Worm (Caenorhabditis elegans) whole organism, L2 larva: ENCODE data around the gene lgc-1.

Experiments used
- C34F6.9 ChIP-seq: fragments of 150-350 bp; optimal IDR thresholded peaks from 2 replicates; lab custom pipeline; 2014; ENCODE audit warnings: missing biosample characterization, missing genetic modification characterization
- F13H6.1 ChIP-seq: sonication (generic microtip); optimal IDR thresholded peaks from 2 replicates; lab custom pipeline; 2016; ENCODE audit warnings: missing genetic modification characterization, missing compliant biosample characterization
- Y55F3AM.14 ChIP-seq: fragments of 200-800 bp; sonication (Bioruptor generic); optimal IDR thresholded peaks from 2 replicates; lab custom pipeline; 2018; ENCODE audit warnings: mild to moderate bottlenecking, missing genetic modification characterization, missing compliant biosample characterization
- ZK546.5 ChIP-seq: sonication (generic microtip); optimal IDR thresholded peaks from 2 replicates; lab custom pipeline; 2017; ENCODE audit warnings: missing biosample characterization, missing genetic modification characterization
- alr-1 ChIP-seq: fragments of 150-350 bp; optimal IDR thresholded peaks from 2 replicates; lab custom pipeline; 2014; ENCODE audit warnings: missing biosample characterization, missing genetic modification characterization
- aly-2 ChIP-seq: fragments of 150-350 bp; optimal IDR thresholded peaks from 2 replicates; lab custom pipeline; 2014; ENCODE audit warnings: missing biosample characterization, missing genetic modification characterization
- ama-1 ChIP-seq: fragments of 150-350 bp; optimal IDR thresholded peaks from 2 replicates; lab custom pipeline; 2018; ENCODE audit warnings: inconsistent platforms
- blmp-1 ChIP-seq: sonication (generic microtip); optimal IDR thresholded peaks from 2 replicates; lab custom pipeline; 2017; ENCODE audit warnings: missing genetic modification characterization, mild to moderate bottlenecking, missing compliant biosample characterization, antibody characterized with exemption, moderate library complexity; ENCODE audit not compliant: insufficient read depth
- ceh-82 ChIP-seq: fragments of 150-350 bp; optimal IDR thresholded peaks from 2 replicates; lab custom pipeline; 2014; ENCODE audit warnings: missing biosample characterization, missing genetic modification characterization
- dmd-4 ChIP-seq: sonication (generic microtip); optimal IDR thresholded peaks from 2 replicates; lab custom pipeline; 2017; ENCODE audit warnings: missing biosample characterization, missing genetic modification characterization
- egl-27 ChIP-seq: sonication (generic microtip); optimal IDR thresholded peaks from 3 replicates; lab custom pipeline; 2017; ENCODE audit warnings: missing biosample characterization, missing genetic modification reagents, missing genetic modification characterization
- elt-1 ChIP-seq: fragments of 150-350 bp; optimal IDR thresholded peaks from 2 replicates; lab custom pipeline; 2014; ENCODE audit warnings: missing biosample characterization, missing genetic modification characterization
- elt-3 ChIP-seq: sonication (generic microtip); optimal IDR thresholded peaks from 2 replicates; lab custom pipeline; 2017; ENCODE audit warnings: missing biosample characterization, missing genetic modification characterization
- fos-1 ChIP-seq: fragments of 150-350 bp; optimal IDR thresholded peaks from 2 replicates; lab custom pipeline; 2014; ENCODE audit warnings: missing biosample characterization, missing genetic modification characterization
- gmeb-1 ChIP-seq: fragments of 150-350 bp; optimal IDR thresholded peaks from 2 replicates; lab custom pipeline; 2014; ENCODE audit warnings: missing biosample characterization, missing genetic modification characterization
- lin-11 ChIP-seq: fragments of 150-350 bp; sonication (generic microtip); optimal IDR thresholded peaks from 2 replicates; lab custom pipeline; 2014; ENCODE audit warnings: missing biosample characterization, missing genetic modification characterization, inconsistent platforms, mixed read lengths
- lsy-2 ChIP-seq, 2 experiments: fragments of 150-350 bp in 1 of 2; sonication (generic microtip) in 1 of 2; optimal IDR thresholded peaks; 2 replicates each; lab custom pipeline; 2014 to 2017; ENCODE audit warnings: missing biosample characterization in 2 of 2, missing genetic modification characterization in 2 of 2
- mab-5 ChIP-seq: fragments of 150-350 bp; optimal IDR thresholded peaks from 2 replicates; lab custom pipeline; 2014; ENCODE audit warnings: missing biosample characterization, missing genetic modification characterization
- mdl-1 ChIP-seq, 2 experiments: fragments of 150-350 bp in 1 of 2; sonication (generic microtip) in 1 of 2; optimal IDR thresholded peaks; 2 replicates each; lab custom pipeline; 2017; ENCODE audit warnings: missing biosample characterization in 2 of 2, missing genetic modification characterization in 2 of 2
- nhr-11 ChIP-seq: fragments of 150-350 bp; optimal IDR thresholded peaks from 2 replicates; lab custom pipeline; 2014; ENCODE audit warnings: missing biosample characterization, missing genetic modification characterization
- nhr-12 ChIP-seq: fragments of 150-350 bp; optimal IDR thresholded peaks from 2 replicates; lab custom pipeline; 2014; ENCODE audit warnings: missing biosample characterization, missing genetic modification characterization
- nhr-129 ChIP-seq: fragments of 150-350 bp; optimal IDR thresholded peaks from 2 replicates; lab custom pipeline; 2014; ENCODE audit warnings: missing biosample characterization, missing genetic modification characterization
- nhr-21 ChIP-seq: fragments of 150-350 bp; optimal IDR thresholded peaks from 2 replicates; lab custom pipeline; 2014; ENCODE audit warnings: missing biosample characterization, missing genetic modification characterization
- nhr-23 ChIP-seq: fragments of 150-350 bp; optimal IDR thresholded peaks from 2 replicates; lab custom pipeline; 2014; ENCODE audit warnings: missing biosample characterization, missing genetic modification reagents, missing genetic modification characterization
- nhr-237 ChIP-seq: fragments of 150-350 bp; optimal IDR thresholded peaks from 2 replicates; lab custom pipeline; 2014; ENCODE audit warnings: missing biosample characterization, missing genetic modification characterization
- nhr-6 ChIP-seq: fragments of 150-350 bp; optimal IDR thresholded peaks from 2 replicates; lab custom pipeline; 2014; ENCODE audit warnings: missing biosample characterization, missing genetic modification characterization
- peb-1 ChIP-seq: fragments of 150-350 bp; optimal IDR thresholded peaks from 2 replicates; lab custom pipeline; 2014; ENCODE audit warnings: missing biosample characterization, missing genetic modification characterization
- sem-4 ChIP-seq: fragments of 150-350 bp; optimal IDR thresholded peaks from 2 replicates; lab custom pipeline; 2014; ENCODE audit warnings: missing biosample characterization, missing genetic modification reagents, missing genetic modification characterization
- skn-1 ChIP-seq: sonication (generic microtip); optimal IDR thresholded peaks from 2 replicates; lab custom pipeline; 2017; ENCODE audit warnings: missing biosample characterization, missing genetic modification characterization
- sma-9 ChIP-seq, 2 experiments: fragments of 150-350 bp in 1 of 2; sonication (generic microtip) in 1 of 2; optimal IDR thresholded peaks; 2 replicates each; lab custom pipeline; 2014 to 2016; ENCODE audit warnings: missing genetic modification characterization in 2 of 2, mild to moderate bottlenecking in 1 of 2, missing biosample characterization in 1 of 2, missing compliant biosample characterization in 1 of 2, missing genetic modification reagents in 1 of 2, moderate library complexity in 1 of 2
- snpc-4 ChIP-seq: fragments of 150-350 bp; optimal IDR thresholded peaks from 2 replicates; lab custom pipeline; 2014; ENCODE audit warnings: missing biosample characterization, missing genetic modification characterization
- unc-39 ChIP-seq: fragments of 150-350 bp; optimal IDR thresholded peaks from 2 replicates; lab custom pipeline; 2014; ENCODE audit warnings: missing biosample characterization, missing genetic modification characterization
- unc-55 ChIP-seq: fragments of 150-350 bp; sonication (generic microtip); optimal IDR thresholded peaks from 3 replicates; lab custom pipeline; 2014; ENCODE audit warnings: missing biosample characterization, missing genetic modification reagents, missing genetic modification characterization
- unc-62 ChIP-seq: fragments of 150-350 bp; optimal IDR thresholded peaks from 2 replicates; lab custom pipeline; 2014; ENCODE audit warnings: missing biosample characterization, missing genetic modification reagents, missing genetic modification characterization
- zag-1 ChIP-seq: fragments of 150-350 bp; optimal IDR thresholded peaks from 2 replicates; lab custom pipeline; 2014; ENCODE audit warnings: missing biosample characterization, missing genetic modification characterization
- ztf-11 ChIP-seq: sonication (generic microtip); optimal IDR thresholded peaks from 2 replicates; lab custom pipeline; 2017; ENCODE audit warnings: missing biosample characterization, missing genetic modification characterization

lgc-1 gene

ce11 chrV:4160086-4160485 is 25.3 kb downstream of the lgc-1 start, which contains the start of gene Y45G5AM.5:
Gene Y45G5AM.5 (plus strand): TSS chrV:4160386.
- no peak for TF ChIP-seq lsy-2 (tag; optimal IDR thresholded peaks at IDR 0.05; lab: Kevin White, UChicago)
- TF ChIP-seq gmeb-1, result no peak
- no peak for TF ChIP-seq egl-27
- TF ChIP-seq blmp-1 (tag; lab: Kevin White, UChicago), result no peak
- no peak for TF ChIP-seq unc-55 (GFP tag; lab: Kevin White, UChicago)

ce11 chrV:4162922-4163321 is 28.1 kb downstream of the lgc-1 start, which contains the start of gene Y45G5AM.4:
Gene Y45G5AM.4 (plus strand): TSS chrV:4163222.
- TF ChIP-seq nhr-21, result no peak
- TF ChIP-seq fos-1, result no peak

ce11 chrV:4164504-4164959 is 29.7 kb downstream of the lgc-1 start, which contains the start of gene Y45G5AM.3:
Gene Y45G5AM.3 (plus strand): TSS chrV:4164554.
- TF ChIP-seq nhr-6 (tag; lab: Kevin White, UChicago), result no peak
- TF ChIP-seq unc-55 (GFP tag; lab: Kevin White, UChicago), result no peak
- TF ChIP-seq C34F6.9 (tag; lab: Kevin White, UChicago), result peak; percentile 18
- TF ChIP-seq nhr-129 (tag; lab: Kevin White, UChicago), result peak; percentile 97
- TF ChIP-seq fos-1, result peak; percentile 22

DNA sequence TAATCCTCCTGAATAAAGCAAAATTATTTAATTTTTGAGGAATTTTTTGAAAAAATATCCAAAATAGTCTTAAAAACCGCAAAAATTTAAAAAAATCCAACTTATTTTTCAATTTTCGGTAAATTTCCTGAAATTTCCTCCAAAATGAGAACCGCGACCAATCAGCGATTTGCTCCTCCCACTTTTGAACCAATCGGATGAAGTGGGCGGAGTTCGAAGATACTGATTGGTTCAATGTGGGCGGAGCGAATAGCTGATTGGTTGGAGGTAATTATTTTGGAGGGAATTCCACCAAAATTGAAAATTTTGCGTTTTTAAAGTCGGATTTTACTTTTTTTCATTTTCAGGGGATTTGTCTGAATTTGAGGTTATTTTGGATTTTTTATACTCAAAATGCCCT is 33.2 kb downstream of the lgc-1 start:
- TF ChIP-seq ceh-82 (tag; lab: Kevin White, UChicago), result no peak
- TF ChIP-seq sma-9 (GFP tag; optimal IDR thresholded peaks at IDR 0.05; lab: Kevin White, UChicago), result no peak
- no peak for TF ChIP-seq sma-9 (tag; optimal IDR thresholded peaks at IDR 0.05; lab: Kevin White, UChicago)
- no peak for TF ChIP-seq mdl-1 (tag; optimal IDR thresholded peaks at IDR 0.05; lab: Kevin White, UChicago)
- no peak for TF ChIP-seq gmeb-1
- no peak for TF ChIP-seq ZK546.5
- TF ChIP-seq nhr-23 (tag; lab: Kevin White, UChicago), result no peak
- no peak for TF ChIP-seq aly-2 (tag; lab: Kevin White, UChicago)
- TF ChIP-seq blmp-1 (tag; lab: Kevin White, UChicago), result no peak
- no peak for TF ChIP-seq nhr-12 (tag; lab: Kevin White, UChicago)
- TF ChIP-seq fos-1, result no peak
- no peak for TF ChIP-seq elt-3 (tag; lab: Kevin White, UChicago)
- no peak for TF ChIP-seq skn-1 (tag; lab: Kevin White, UChicago)
- no peak for TF ChIP-seq snpc-4 (tag; lab: Kevin White, UChicago)

DNA sequence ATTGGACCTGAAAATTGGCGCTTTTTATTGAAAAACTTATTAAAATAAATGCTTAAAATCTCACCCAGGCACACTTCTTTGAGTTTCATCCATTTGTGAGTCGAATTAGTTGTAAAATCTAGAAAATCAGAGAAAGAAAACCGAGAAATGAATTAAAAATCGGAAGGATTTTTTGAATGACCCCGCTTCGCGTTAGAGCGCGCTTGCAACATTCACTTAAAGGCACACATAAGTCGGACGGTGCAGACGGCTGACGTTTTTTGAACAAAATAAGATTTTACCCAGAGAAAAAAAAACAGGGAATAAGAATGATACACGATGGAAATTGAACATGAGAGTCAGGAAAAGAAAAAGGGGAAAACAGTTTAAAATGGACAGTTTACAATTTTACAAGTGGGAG is 34.8 kb downstream of the lgc-1 start:
- TF ChIP-seq unc-55 (GFP tag; lab: Kevin White, UChicago), result peak; percentile 31
- TF ChIP-seq aly-2 (tag; lab: Kevin White, UChicago), result no peak
- no peak for TF ChIP-seq ztf-11 (tag; lab: Kevin White, UChicago)
- no peak for TF ChIP-seq ceh-82 (tag; lab: Kevin White, UChicago)

ce11 chrV:4170138-4170537 is 35.3 kb downstream of the lgc-1 start, which contains the start of gene Y45G5AM.7:
Gene Y45G5AM.7 (minus strand): TSS chrV:4170238.
- no peak for TF ChIP-seq ama-1 (lab: Kevin White, UChicago)
- TF ChIP-seq ZK546.5, result no peak
- TF ChIP-seq nhr-129 (tag; lab: Kevin White, UChicago), result no peak
- no peak for TF ChIP-seq nhr-237 (tag; lab: Kevin White, UChicago)
- no peak for TF ChIP-seq ceh-82 (tag; lab: Kevin White, UChicago)
- no peak for TF ChIP-seq Y55F3AM.14
- TF ChIP-seq, all 48 proteins: peak for 0

- no peak for TF ChIP-seq lin-11 (tag; lab: Kevin White, UChicago)
- TF ChIP-seq skn-1 (tag; lab: Kevin White, UChicago), result no peak
- no peak for TF ChIP-seq nhr-21
- no peak for TF ChIP-seq mab-5 (tag; lab: Kevin White, UChicago)
- no peak for TF ChIP-seq ama-1 (lab: Kevin White, UChicago)
- TF ChIP-seq unc-62 (GFP tag; lab: Kevin White, UChicago), result no peak
- TF ChIP-seq gmeb-1, result no peak
- TF ChIP-seq nhr-11, result no peak
- no peak for TF ChIP-seq dmd-4 (tag; lab: Kevin White, UChicago)
- TF ChIP-seq elt-1, result no peak
- TF ChIP-seq Y55F3AM.14, result no peak
- no peak for TF ChIP-seq sem-4 (tag; lab: Kevin White, UChicago)
- no peak for TF ChIP-seq alr-1 (tag; lab: Kevin White, UChicago)
- TF ChIP-seq F13H6.1, result no peak
- TF ChIP-seq peb-1 (tag; lab: Kevin White, UChicago), result no peak
- no peak for TF ChIP-seq zag-1 (tag; lab: Kevin White, UChicago)
- no peak for TF ChIP-seq unc-39 (tag; lab: Kevin White, UChicago)
- TF ChIP-seq nhr-6 (tag; lab: Kevin White, UChicago), result no peak
- no peak for TF ChIP-seq aly-2 (tag; lab: Kevin White, UChicago)
These were observed 40.8 kb downstream of the lgc-1 start, which contains the start of the genes coh-4 and pid-5 for ce11 chrV:4175624-4176023. Gene coh-4 (minus strand): TSS chrV:4175640. Gene pid-5 (plus strand): TSS chrV:4175882.
